Fruit fly (Drosophila melanogaster) whole organism, embryonic: ENCODE measurements around the gene CG14207.

ENCODE experiments used
- Bgb ChIP-seq: fragments of 200-800 bp; sonication (Bioruptor generic); IDR thresholded peaks from 2 replicates; pipeline ENCODE4 v1.3.6; 2022; ENCODE audit warnings: missing biosample characterization, missing genetic modification characterization; ENCODE audit not compliant: partially characterized antibody
- CG11723 ChIP-seq: fragments of 200-800 bp; sonication (Bioruptor generic); optimal IDR thresholded peaks from 2 replicates; lab custom pipeline; 2017; ENCODE audit warnings: missing biosample characterization, mild to moderate bottlenecking, missing genetic modification characterization
- CG14014 ChIP-seq: fragments of 200-800 bp; sonication (Bioruptor generic); IDR thresholded peaks from 2 replicates; pipeline ENCODE4 v1.3.6; 2022; ENCODE audit warnings: missing biosample characterization, missing genetic modification characterization
- CG14860 ChIP-seq: fragments of 200-800 bp; sonication (Bioruptor generic); IDR thresholded peaks from 3 replicates; pipeline ENCODE4 v1.3.6; 2022; ENCODE audit warnings: missing biosample characterization, missing genetic modification characterization; ENCODE audit not compliant: partially characterized antibody
- CG16813 ChIP-seq: fragments of 200-800 bp; sonication (Bioruptor generic); IDR thresholded peaks from 3 replicates; pipeline ENCODE4 v1.3.6; 2022; ENCODE audit warnings: missing biosample characterization, missing genetic modification characterization; ENCODE audit not compliant: partially characterized antibody
- CG2889 ChIP-seq: fragments of 200-800 bp; sonication (Bioruptor generic); IDR thresholded peaks from 3 replicates; pipeline ENCODE4 v1.3.6; 2022; ENCODE audit warnings: missing biosample characterization, missing genetic modification characterization
- CG32767 ChIP-seq: fragments of 200-800 bp; sonication (Bioruptor generic); IDR thresholded peaks from 2 replicates; pipeline ENCODE4 v1.3.6; 2022; ENCODE audit warnings: missing biosample characterization, missing genetic modification characterization
- CG3281 ChIP-seq: fragments of 200-800 bp; sonication (Bioruptor generic); optimal IDR thresholded peaks from 3 replicates; lab custom pipeline; 2017; ENCODE audit warnings: missing biosample characterization, mild to moderate bottlenecking, missing genetic modification characterization
- CG33213 ChIP-seq: fragments of 200-800 bp; sonication (Bioruptor generic); optimal IDR thresholded peaks from 3 replicates; lab custom pipeline; 2016; ENCODE audit warnings: missing biosample characterization, missing genetic modification characterization
- CG34422 ChIP-seq: fragments of 200-800 bp; sonication (Bioruptor generic); IDR thresholded peaks from 3 replicates; pipeline ENCODE4 v1.3.6; 2022; ENCODE audit warnings: missing biosample characterization, missing genetic modification characterization
- CG4328 ChIP-seq: fragments of 200-800 bp; sonication (Bioruptor generic); optimal IDR thresholded peaks from 3 replicates; lab custom pipeline; 2017; ENCODE audit warnings: missing biosample characterization, missing genetic modification reagents, missing genetic modification characterization
- CG4617 ChIP-seq: fragments of 200-800 bp; sonication (Bioruptor generic); optimal IDR thresholded peaks from 3 replicates; lab custom pipeline; 2016; ENCODE audit warnings: missing biosample characterization, missing genetic modification characterization, borderline replicate concordance
- CG4730 ChIP-seq: fragments of 200-800 bp; sonication (Bioruptor generic); IDR thresholded peaks from 2 replicates; pipeline ENCODE4 v1.3.6; 2022; ENCODE audit warnings: missing biosample characterization, missing genetic modification characterization
- CG6791 ChIP-seq: fragments of 200-800 bp; sonication (Bioruptor generic); IDR thresholded peaks from 3 replicates; pipeline ENCODE4 v1.3.6; 2022; ENCODE audit warnings: missing biosample characterization, missing genetic modification characterization; ENCODE audit not compliant: partially characterized antibody
- CG7963 ChIP-seq: fragments of 200-800 bp; sonication (Bioruptor generic); IDR thresholded peaks from 3 replicates; pipeline ENCODE4 v1.3.6; 2022; ENCODE audit warnings: missing biosample characterization, missing genetic modification characterization; ENCODE audit not compliant: partially characterized antibody
- CG9876 ChIP-seq: fragments of 200-800 bp; sonication (Bioruptor generic); optimal IDR thresholded peaks from 2 replicates; lab custom pipeline; 2016; ENCODE audit warnings: missing biosample characterization, missing genetic modification characterization
- Doc2 ChIP-seq: fragments of 200-800 bp; sonication (Bioruptor generic); IDR thresholded peaks from 2 replicates; pipeline ENCODE4 v1.3.6; 2022; ENCODE audit warnings: missing biosample characterization, missing genetic modification characterization
- Elba2 ChIP-seq: fragments of 200-800 bp; sonication (Bioruptor generic); optimal IDR thresholded peaks from 3 replicates; lab custom pipeline; 2016; ENCODE audit warnings: missing biosample characterization, missing genetic modification characterization
- HLH4C ChIP-seq: fragments of 200-800 bp; sonication (Bioruptor generic); IDR thresholded peaks from 3 replicates; pipeline ENCODE4 v1.3.6; 2022; ENCODE audit warnings: missing biosample characterization, missing genetic modification characterization; ENCODE audit not compliant: partially characterized antibody
- HLHmδ ChIP-seq: fragments of 200-800 bp; sonication (Bioruptor generic); optimal IDR thresholded peaks from 2 replicates; lab custom pipeline; 2018; ENCODE audit warnings: missing biosample characterization, mild to moderate bottlenecking, missing genetic modification characterization, moderate library complexity
- MESR4 ChIP-seq: fragments of 200-800 bp; sonication (Bioruptor generic); optimal IDR thresholded peaks from 2 replicates; lab custom pipeline; 2018; ENCODE audit warnings: missing biosample characterization, mild to moderate bottlenecking, missing genetic modification characterization, moderate library complexity
- Scr ChIP-seq: fragments of 200-800 bp; sonication (Bioruptor generic); IDR thresholded peaks from 2 replicates; pipeline ENCODE4 v1.3.6; 2022; ENCODE audit warnings: missing biosample characterization, missing genetic modification characterization; ENCODE audit not compliant: partially characterized antibody
- Taf1 ChIP-seq: fragments of 200-800 bp; sonication (Bioruptor generic); IDR thresholded peaks from 2 replicates; pipeline ENCODE4 v1.3.6; 2022; ENCODE audit warnings: missing biosample characterization, missing genetic modification characterization
- Xbp1 ChIP-seq: fragments of 200-800 bp; sonication (Bioruptor generic); optimal IDR thresholded peaks from 3 replicates; lab custom pipeline; 2016; ENCODE audit warnings: missing biosample characterization, mild to moderate bottlenecking, missing genetic modification characterization
- YL-1 ChIP-seq: fragments of 200-800 bp; sonication (Bioruptor generic); optimal IDR thresholded peaks from 3 replicates; lab custom pipeline; 2017; ENCODE audit warnings: missing biosample characterization, mild to moderate bottlenecking, missing genetic modification characterization
- ase ChIP-seq: fragments of 200-800 bp; sonication (Bioruptor generic); IDR thresholded peaks from 3 replicates; pipeline ENCODE4 v1.3.6; 2022; ENCODE audit warnings: missing biosample characterization, missing genetic modification characterization
- exex ChIP-seq: fragments of 200-800 bp; sonication (Bioruptor generic); optimal IDR thresholded peaks from 4 replicates; lab custom pipeline; 2018; ENCODE audit warnings: missing biosample characterization, mild to moderate bottlenecking, missing genetic modification characterization, moderate library complexity
- gcm ChIP-seq: fragments of 200-800 bp; sonication (Bioruptor generic); optimal IDR thresholded peaks from 2 replicates; lab custom pipeline; 2019; ENCODE audit warnings: missing biosample characterization, mild to moderate bottlenecking, missing genetic modification characterization, moderate library complexity
- gsb-n ChIP-seq: fragments of 200-800 bp; sonication (Bioruptor generic); optimal IDR thresholded peaks from 3 replicates; lab custom pipeline; 2018; ENCODE audit warnings: missing biosample characterization, mild to moderate bottlenecking, missing genetic modification characterization
- hth ChIP-seq: fragments of >200 bp; optimal IDR thresholded peaks from 2 replicates; lab custom pipeline; 2017; ENCODE audit warnings: inconsistent platforms
- jigr1 ChIP-seq: fragments of 200-800 bp; sonication (Bioruptor generic); IDR thresholded peaks from 3 replicates; pipeline ENCODE4 v1.3.6; 2022; ENCODE audit warnings: missing biosample characterization, missing genetic modification characterization
- kay ChIP-seq: fragments of 200-800 bp; sonication (Bioruptor generic); optimal IDR thresholded peaks from 2 replicates; lab custom pipeline; 2016; ENCODE audit warnings: missing biosample characterization, missing genetic modification characterization
- lilli ChIP-seq: fragments of 200-800 bp; sonication (Bioruptor generic); optimal IDR thresholded peaks from 3 replicates; lab custom pipeline; 2016; ENCODE audit warnings: missing biosample characterization, missing genetic modification characterization
- mirr ChIP-seq: fragments of 200-800 bp; sonication (Bioruptor generic); optimal IDR thresholded peaks from 3 replicates; lab custom pipeline; 2018; ENCODE audit warnings: missing biosample characterization, mild to moderate bottlenecking, missing genetic modification characterization
- mld ChIP-seq: fragments of 200-800 bp; sonication (Bioruptor generic); IDR thresholded peaks from 3 replicates; pipeline ENCODE4 v1.3.6; 2022; ENCODE audit warnings: missing biosample characterization, missing genetic modification characterization; ENCODE audit not compliant: partially characterized antibody
- nerfin-2 ChIP-seq: fragments of 200-800 bp; sonication (Bioruptor generic); IDR thresholded peaks from 2 replicates; pipeline ENCODE4 v1.3.6; 2022; ENCODE audit warnings: missing biosample characterization, missing genetic modification characterization; ENCODE audit not compliant: partially characterized antibody
- pita ChIP-seq: fragments of 200-800 bp; sonication (Bioruptor generic); optimal IDR thresholded peaks from 2 replicates; lab custom pipeline; 2017; ENCODE audit warnings: missing biosample characterization, mild to moderate bottlenecking, missing genetic modification characterization
- sens ChIP-seq: fragments of 200-800 bp; sonication (Bioruptor generic); peaks from one replicate; lab custom pipeline; 2016; ENCODE audit warnings: missing biosample characterization, missing genetic modification characterization
- slbo ChIP-seq: fragments of 200-800 bp; sonication (Bioruptor generic); IDR thresholded peaks from 2 replicates; pipeline ENCODE4 v1.3.6; 2022; ENCODE audit warnings: missing biosample characterization, missing genetic modification characterization
- sna ChIP-seq: fragments of 200-800 bp; sonication (Bioruptor generic); IDR thresholded peaks from 2 replicates; pipeline ENCODE4 v1.3.6; 2022; ENCODE audit warnings: missing biosample characterization, missing genetic modification characterization; ENCODE audit not compliant: partially characterized antibody
- tgo ChIP-seq: fragments of 200-800 bp; sonication (Bioruptor generic); IDR thresholded peaks from 3 replicates; pipeline ENCODE4 v1.3.6; 2022; ENCODE audit warnings: missing biosample characterization, missing genetic modification characterization
- vnd ChIP-seq: fragments of 200-800 bp; sonication (Bioruptor generic); IDR thresholded peaks from 3 replicates; pipeline ENCODE4 v1.3.6; 2022; ENCODE audit warnings: missing biosample characterization, missing genetic modification characterization; ENCODE audit not compliant: partially characterized antibody
- zen2 ChIP-seq: fragments of 200-800 bp; sonication (Bioruptor generic); IDR thresholded peaks from 3 replicates; pipeline ENCODE4 v1.3.6; 2022; ENCODE audit warnings: missing biosample characterization, missing genetic modification characterization; ENCODE audit not compliant: partially characterized antibody

Gene CG14207

dm6 chrX:19581881-19582280, 23.1 kb upstream of the CG14207 start, which contains the start of gene CG14218:
Gene CG14218 (minus strand): TSS chrX:19581981.
- TF ChIP-seq exex (tag; lab: Kevin White, UChicago) (peak; percentile 30), CG2889 (no peak), lilli (GFP tag; lab: Kevin White, UChicago) (no peak), sens (GFP tag; lab: Kevin White, UChicago) (peak; percentile 35), CG4730 (GFP tag; lab: Robert Waterston, UW) (no peak), ase (no peak), Xbp1 (GFP tag; lab: Kevin White, UChicago) (no peak), gsb-n (tag; lab: Kevin White, UChicago) (no peak)

dm6 chrX:19582732-19583131, 22.3 kb upstream of the CG14207 start:
- TF ChIP-seq Scr (GFP tag; lab: Robert Waterston, UW) (peak; percentile 35; the same call in 1 of the 2 replicates), MESR4 (GFP tag; lab: Kevin White, UChicago) (no peak), CG4328 (no peak), hth (lab: Kevin White, UChicago) (no peak), CG11723 (GFP tag; lab: Kevin White, UChicago) (no peak), CG32767 (GFP tag; lab: Robert Waterston, UW) (no peak), nerfin-2 (GFP tag; lab: Robert Waterston, UW) (peak; percentile 52), kay (GFP tag; lab: Kevin White, UChicago) (no peak), Taf1 (GFP tag; lab: Robert Waterston, UW) (no peak), sna (GFP tag; lab: Robert Waterston, UW) (peak; percentile 47; the same call in 1 of the 2 replicates), Elba2 (GFP tag; lab: Kevin White, UChicago) (no peak), tgo (GFP tag; lab: Robert Waterston, UW) (no peak), gcm (GFP tag; lab: Kevin White, UChicago) (no peak), Bgb (GFP tag; lab: Robert Waterston, UW) (peak; percentile 33; the same call in 1 of the 2 replicates), Doc2 (GFP tag; lab: Robert Waterston, UW) (no peak), slbo (no peak), YL-1 (GFP tag; lab: Kevin White, UChicago) (no peak), HLHmδ (GFP tag; lab: Kevin White, UChicago) (no peak), CG14014 (GFP tag; lab: Robert Waterston, UW) (no peak), zen2 (GFP tag; lab: Robert Waterston, UW) (no peak), CG9876 (no peak), CG14860 (GFP tag; lab: Robert Waterston, UW) (peak; percentile 49; the same call in 1 of the 3 replicates), jigr1 (GFP tag; lab: Robert Waterston, UW) (no peak), mld (0 out of 3 replicates have a peak, but pooled peaks have one; percentile 24), CG34422 (GFP tag; lab: Robert Waterston, UW) (no peak), mirr (GFP tag; lab: Kevin White, UChicago) (no peak), CG3281 (GFP tag; lab: Kevin White, UChicago) (no peak), CG6791 (GFP tag; lab: Robert Waterston, UW) (0 out of 3 replicates have a peak, but pooled peaks have one; percentile 35), CG16813 (GFP tag; lab: Robert Waterston, UW) (peak; percentile 53; the same call in 1 of the 3 replicates), CG33213 (GFP tag; lab: Kevin White, UChicago) (no peak), pita (GFP tag; lab: Kevin White, UChicago) (no peak), CG4617 (no peak), HLH4C (GFP tag; lab: Robert Waterston, UW) (peak; percentile 65), vnd (peak; percentile 51; the same call in 2 of the 3 replicates), CG7963 (GFP tag; lab: Robert Waterston, UW) (no peak)
